Worm (Caenorhabditis elegans): Measurements from ENCODE around the gene F48F7.5.

The F48F7.5 gene

ce11 chrX:13975314-13975713, at the start of gene F48F7.5:
TSS of gene F48F7.5 (plus strand) at chrX:13975653.
- TF ChIP-seq T22C8.4 (GFP tag; IDR thresholded peaks at IDR 0.05) (no peak), tab-1 (GFP tag; IDR thresholded peaks at IDR 0.05) (no peak), ref-1 (GFP tag; conservative IDR thresholded peaks at IDR 0.05) (no peak), flt-1 (GFP tag; IDR thresholded peaks at IDR 0.05) (no peak), ztf-29 (GFP tag; IDR thresholded peaks at IDR 0.05) (no peak), ztf-23 (GFP tag; IDR thresholded peaks at IDR 0.05) (no peak), klf-2 (GFP tag; conservative IDR thresholded peaks at IDR 0.05) (no peak), cog-1 (tag; optimal IDR thresholded peaks at IDR 0.05) (no peak), med-1 (GFP tag; optimal IDR thresholded peaks at IDR 0.05; ENCODE audit: insufficient read depth) (no peak)

ce11 chrX:13926029-13926428, 49.4 kb upstream of the F48F7.5 start, which contains the start of gene meg-2:
TSS of gene meg-2 (minus strand) at chrX:13926129.
- TF ChIP-seq cog-1 (tag; optimal IDR thresholded peaks at IDR 0.05) (no peak), flt-1 (GFP tag; IDR thresholded peaks at IDR 0.05) (no peak), med-1 (GFP tag; optimal IDR thresholded peaks at IDR 0.05; ENCODE audit: insufficient read depth) (no peak), tab-1 (GFP tag; IDR thresholded peaks at IDR 0.05) (no peak), ztf-29 (GFP tag; IDR thresholded peaks at IDR 0.05) (no peak)

ce11 chrX:13928532-13928931, 46.9 kb upstream of the F48F7.5 start:
- no peak for TF ChIP-seq med-1 (GFP tag; optimal IDR thresholded peaks at IDR 0.05; ENCODE audit: insufficient read depth)
- TF ChIP-seq klf-2 (GFP tag; conservative IDR thresholded peaks at IDR 0.05), result no peak
- no peak for TF ChIP-seq T22C8.4 (GFP tag; IDR thresholded peaks at IDR 0.05)
- TF ChIP-seq ztf-23 (GFP tag; IDR thresholded peaks at IDR 0.05), result no peak
- TF ChIP-seq ztf-29 (GFP tag; IDR thresholded peaks at IDR 0.05), result no peak
- TF ChIP-seq cog-1 (tag; optimal IDR thresholded peaks at IDR 0.05), result no peak
- no peak for TF ChIP-seq ref-1 (GFP tag; conservative IDR thresholded peaks at IDR 0.05)
- TF ChIP-seq tab-1 (GFP tag; IDR thresholded peaks at IDR 0.05), result no peak
- no peak for TF ChIP-seq flt-1 (GFP tag; IDR thresholded peaks at IDR 0.05)

- TF ChIP-seq klf-2 (GFP tag; conservative IDR thresholded peaks at IDR 0.05), result no peak
These were observed 45.9 kb upstream of the F48F7.5 start, which contains the start of gene meg-1 for ce11 chrX:13929534-13929933. TSS of gene meg-1 (minus strand) at chrX:13929634.

ce11 chrX:13934574-13934973, 40.9 kb upstream of the F48F7.5 start, which contains the start of gene elt-3:
TSS of gene elt-3 (plus strand) at chrX:13934874.
- no peak for TF ChIP-seq T22C8.4 (GFP tag; IDR thresholded peaks at IDR 0.05)
- TF ChIP-seq med-1 (GFP tag; optimal IDR thresholded peaks at IDR 0.05; ENCODE audit: insufficient read depth), result no peak
- no peak for TF ChIP-seq cog-1 (tag; optimal IDR thresholded peaks at IDR 0.05)
- no peak for TF ChIP-seq ref-1 (GFP tag; conservative IDR thresholded peaks at IDR 0.05)
- no peak for TF ChIP-seq klf-2 (GFP tag; conservative IDR thresholded peaks at IDR 0.05)
- no peak for TF ChIP-seq flt-1 (GFP tag; IDR thresholded peaks at IDR 0.05)
- no peak for TF ChIP-seq ztf-29 (GFP tag; IDR thresholded peaks at IDR 0.05)
- TF ChIP-seq ztf-23 (GFP tag; IDR thresholded peaks at IDR 0.05), result no peak
- TF ChIP-seq tab-1 (GFP tag; IDR thresholded peaks at IDR 0.05), result no peak

- TF ChIP-seq ztf-23 (GFP tag; IDR thresholded peaks at IDR 0.05) (no peak), ztf-29 (GFP tag; IDR thresholded peaks at IDR 0.05) (no peak), ref-1 (GFP tag; conservative IDR thresholded peaks at IDR 0.05) (no peak), tab-1 (GFP tag; IDR thresholded peaks at IDR 0.05) (no peak), T22C8.4 (GFP tag; IDR thresholded peaks at IDR 0.05) (no peak), med-1 (GFP tag; optimal IDR thresholded peaks at IDR 0.05; ENCODE audit: insufficient read depth) (no peak), flt-1 (GFP tag; IDR thresholded peaks at IDR 0.05) (no peak), cog-1 (tag; optimal IDR thresholded peaks at IDR 0.05) (no peak), klf-2 (GFP tag; conservative IDR thresholded peaks at IDR 0.05) (no peak)
These were observed 38.7 kb upstream of the F48F7.5 start for ce11 chrX:13936719-13937118.

ce11 chrX:13937350-13937749, 38.1 kb upstream of the F48F7.5 start:
- TF ChIP-seq tab-1 (GFP tag; IDR thresholded peaks at IDR 0.05) (no peak), med-1 (GFP tag; optimal IDR thresholded peaks at IDR 0.05; ENCODE audit: insufficient read depth) (no peak), T22C8.4 (GFP tag; IDR thresholded peaks at IDR 0.05) (no peak), klf-2 (GFP tag; conservative IDR thresholded peaks at IDR 0.05) (no peak), flt-1 (GFP tag; IDR thresholded peaks at IDR 0.05) (no peak), ztf-23 (GFP tag; IDR thresholded peaks at IDR 0.05) (no peak), cog-1 (tag; optimal IDR thresholded peaks at IDR 0.05) (no peak), ztf-29 (GFP tag; IDR thresholded peaks at IDR 0.05) (no peak), ref-1 (GFP tag; conservative IDR thresholded peaks at IDR 0.05) (no peak)

ce11 chrX:13937910-13938309, 37.5 kb upstream of the F48F7.5 start:
- TF ChIP-seq cog-1 (tag; optimal IDR thresholded peaks at IDR 0.05) (no peak), ztf-23 (GFP tag; IDR thresholded peaks at IDR 0.05) (no peak), ztf-29 (GFP tag; IDR thresholded peaks at IDR 0.05) (no peak), klf-2 (GFP tag; conservative IDR thresholded peaks at IDR 0.05) (no peak), T22C8.4 (GFP tag; IDR thresholded peaks at IDR 0.05) (no peak), tab-1 (GFP tag; IDR thresholded peaks at IDR 0.05) (no peak), ref-1 (GFP tag; conservative IDR thresholded peaks at IDR 0.05) (no peak), med-1 (GFP tag; optimal IDR thresholded peaks at IDR 0.05; ENCODE audit: insufficient read depth) (no peak), flt-1 (GFP tag; IDR thresholded peaks at IDR 0.05) (no peak)

ce11 chrX:13939388-13939787, 36.1 kb upstream of the F48F7.5 start:
- no peak for TF ChIP-seq ref-1 (GFP tag; conservative IDR thresholded peaks at IDR 0.05)
- TF ChIP-seq ztf-29 (GFP tag; IDR thresholded peaks at IDR 0.05), result no peak

- no peak for TF ChIP-seq med-1 (GFP tag; optimal IDR thresholded peaks at IDR 0.05; ENCODE audit: insufficient read depth)
- no peak for TF ChIP-seq ref-1 (GFP tag; conservative IDR thresholded peaks at IDR 0.05)
- TF ChIP-seq cog-1 (tag; optimal IDR thresholded peaks at IDR 0.05), result no peak
- TF ChIP-seq ztf-23 (GFP tag; IDR thresholded peaks at IDR 0.05), result no peak
- TF ChIP-seq flt-1 (GFP tag; IDR thresholded peaks at IDR 0.05), result no peak
- TF ChIP-seq ztf-29 (GFP tag; IDR thresholded peaks at IDR 0.05), result no peak
- TF ChIP-seq T22C8.4 (GFP tag; IDR thresholded peaks at IDR 0.05), result no peak
- TF ChIP-seq tab-1 (GFP tag; IDR thresholded peaks at IDR 0.05), result no peak
- TF ChIP-seq klf-2 (GFP tag; conservative IDR thresholded peaks at IDR 0.05), result no peak
These were observed 35.2 kb upstream of the F48F7.5 start for ce11 chrX:13940287-13940686.
